Fruit fly (Drosophila melanogaster) whole organism, prepupa: ENCODE data around the gene CG6729.

ENCODE experiments used
- CG16779 ChIP-seq: fragments of 200-800 bp; sonication (Bioruptor generic); optimal IDR thresholded peaks from 3 replicates; lab custom pipeline; 2017; ENCODE audit warnings: missing biosample characterization, mild to moderate bottlenecking, missing genetic modification characterization
- CG34406 ChIP-seq: fragments of 200-800 bp; sonication (Bioruptor generic); optimal IDR thresholded peaks from 3 replicates; lab custom pipeline; 2016; ENCODE audit warnings: missing biosample characterization, missing genetic modification characterization
- CG6808 ChIP-seq: fragments of 200-800 bp; sonication (Bioruptor generic); optimal IDR thresholded peaks from 3 replicates; lab custom pipeline; 2017; ENCODE audit warnings: missing biosample characterization, missing genetic modification characterization, mild to moderate bottlenecking, moderate library complexity, missing genetic modification reagents
- Gug ChIP-seq: fragments of 200-800 bp; sonication (Bioruptor generic); IDR thresholded peaks from 2 replicates; pipeline ENCODE4 v1.3.6; 2022; ENCODE audit warnings: missing biosample characterization, missing genetic modification characterization
- Lpt ChIP-seq: fragments of 200-800 bp; sonication (Bioruptor generic); optimal IDR thresholded peaks from 3 replicates; lab custom pipeline; 2016; ENCODE audit warnings: missing biosample characterization, missing genetic modification characterization
- OdsH ChIP-seq: fragments of 200-800 bp; sonication (Bioruptor generic); optimal IDR thresholded peaks from 3 replicates; lab custom pipeline; 2016; ENCODE audit warnings: missing biosample characterization, missing genetic modification characterization
- Sox15 ChIP-seq: fragments of 200-800 bp; sonication (Bioruptor generic); optimal IDR thresholded peaks from 3 replicates; lab custom pipeline; 2016; ENCODE audit warnings: missing biosample characterization, missing genetic modification characterization
- dsx ChIP-seq: fragments of 200-800 bp; optimal IDR thresholded peaks from 3 replicates; lab custom pipeline; 2019; ENCODE audit warnings: missing biosample characterization, mild to moderate bottlenecking, missing genetic modification characterization, moderate library complexity; ENCODE audit not compliant: poor library complexity, severe bottlenecking
- spab ChIP-seq: fragments of 200-800 bp; sonication (Bioruptor generic); optimal IDR thresholded peaks from 2 replicates; lab custom pipeline; 2017; ENCODE audit warnings: missing biosample characterization, mild to moderate bottlenecking, missing genetic modification characterization, missing genetic modification reagents

DNA sequence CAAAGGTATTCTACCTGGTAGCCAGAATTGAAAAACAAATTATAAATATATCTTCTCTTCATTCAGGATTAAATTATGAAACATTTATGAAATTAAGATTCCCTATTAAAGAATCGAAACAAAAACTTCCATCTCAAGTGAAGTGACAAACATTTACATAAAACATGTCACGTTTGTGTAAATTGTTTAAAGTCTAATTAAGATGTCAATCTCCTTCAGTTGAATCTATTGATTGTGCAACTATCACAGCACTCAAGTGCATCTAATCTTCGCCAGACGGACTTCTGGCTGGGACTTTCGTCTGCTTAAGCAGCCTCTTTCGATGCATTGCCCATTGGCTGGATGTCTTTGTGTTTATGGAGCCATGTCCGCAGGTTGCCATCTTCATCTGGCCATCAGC is 48.3 kb upstream of the CG6729 start:
- TF ChIP-seq Lpt (GFP tag; lab: Kevin White, UChicago): no peak
- TF ChIP-seq CG6808 (GFP tag; lab: Kevin White, UChicago): no peak
- TF ChIP-seq Gug: no peak
- TF ChIP-seq CG16779: no peak
- TF ChIP-seq Sox15: no peak
- TF ChIP-seq dsx (GFP tag; lab: Kevin White, UChicago): no peak
- TF ChIP-seq OdsH (GFP tag; lab: Kevin White, UChicago): no peak
- no peak for TF ChIP-seq spab (GFP tag; lab: Kevin White, UChicago)
- TF ChIP-seq CG34406 (GFP tag; lab: Kevin White, UChicago): no peak
